Fruit fly (Drosophila melanogaster): Measurements from ENCODE around the gene CG33552.

DNA sequence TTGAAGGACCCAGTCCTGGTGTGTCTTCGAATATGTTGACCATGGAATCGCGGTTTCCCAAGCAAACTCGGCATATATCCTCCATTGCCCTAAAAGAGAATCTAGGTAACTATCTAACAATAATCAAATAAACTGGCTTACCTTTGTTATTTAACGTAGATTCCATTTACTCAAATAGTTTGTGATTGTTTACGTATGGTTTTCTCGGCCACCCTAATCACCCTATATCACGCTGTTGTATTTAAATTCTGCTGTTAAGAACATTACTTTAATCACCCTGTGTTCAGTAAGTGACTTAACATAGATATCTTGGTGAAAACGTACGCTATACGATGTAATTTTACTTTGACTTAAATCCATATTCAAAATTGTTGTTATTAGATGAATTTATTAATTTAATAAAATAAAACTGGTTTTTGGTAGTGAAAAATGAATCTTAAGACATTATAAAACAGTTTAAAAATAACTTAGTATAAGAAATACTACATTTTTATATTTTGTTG, 20.8 kb downstream of the CG33552 start:
- peak; percentile 46 for TF ChIP-seq psq (optimal IDR thresholded peaks at IDR 0.05)
- TF ChIP-seq Myc (optimal IDR thresholded peaks at IDR 0.05) = no peak
- TF ChIP-seq h (optimal IDR thresholded peaks at IDR 0.05) = no peak
- TF ChIP-seq ttk (optimal IDR thresholded peaks at IDR 0.05) = no peak
